Fruit fly (Drosophila melanogaster) whole organism, adult: ENCODE measurements around the gene CG16974.

Experiments
- CG11617 ChIP-seq: fragments of 200-800 bp; sonication (Bioruptor generic); optimal IDR thresholded peaks from 2 replicates; lab custom pipeline; 2017; ENCODE audit warnings: mild to moderate bottlenecking, missing biosample characterization, missing genetic modification reagents, missing genetic modification characterization
- CG14711 ChIP-seq: fragments of 200-800 bp; sonication (Bioruptor generic); optimal IDR thresholded peaks from 2 replicates; lab custom pipeline; 2018; ENCODE audit warnings: missing biosample characterization, mild to moderate bottlenecking, missing genetic modification characterization, moderate library complexity
- CG33017 ChIP-seq: fragments of 200-800 bp; sonication (Bioruptor generic); optimal IDR thresholded peaks from 2 replicates; lab custom pipeline; 2018; ENCODE audit warnings: missing biosample characterization, mild to moderate bottlenecking, missing genetic modification characterization, moderate library complexity
- CG7101 ChIP-seq: fragments of 200-800 bp; sonication (Bioruptor generic); optimal IDR thresholded peaks from 2 replicates; lab custom pipeline; 2018; ENCODE audit warnings: missing biosample characterization, mild to moderate bottlenecking, missing genetic modification characterization, moderate library complexity
- Hr96 ChIP-seq: fragments of 200-800 bp; sonication (Bioruptor generic); optimal IDR thresholded peaks from 2 replicates; lab custom pipeline; 2016; ENCODE audit warnings: missing biosample characterization, missing genetic modification characterization
- Mnt ChIP-seq: fragments of 200-800 bp; sonication (Bioruptor generic); optimal IDR thresholded peaks from 2 replicates; lab custom pipeline; 2016; ENCODE audit warnings: missing biosample characterization, mild to moderate bottlenecking, missing genetic modification characterization
- cic ChIP-seq: fragments of 200-800 bp; sonication (Bioruptor generic); optimal IDR thresholded peaks from 2 replicates; lab custom pipeline; 2017; ENCODE audit warnings: missing biosample characterization, mild to moderate bottlenecking, missing genetic modification characterization, moderate library complexity
- kay ChIP-seq: fragments of 200-800 bp; sonication (Bioruptor generic); peaks from one replicate; lab custom pipeline; 2016; ENCODE audit warnings: missing biosample characterization, missing genetic modification characterization, borderline replicate concordance
- tj ChIP-seq: fragments of 200-800 bp; sonication (Bioruptor generic); optimal IDR thresholded peaks from 3 replicates; lab custom pipeline; 2017; ENCODE audit warnings: missing biosample characterization, mild to moderate bottlenecking, missing genetic modification characterization, moderate library complexity

- TF ChIP-seq CG33017 (tag; lab: Kevin White, UChicago) (no peak), kay (GFP tag; lab: Kevin White, UChicago) (no peak), CG14711 (tag; lab: Kevin White, UChicago) (no peak), cic (no peak), Hr96 (no peak), Mnt (GFP tag; lab: Kevin White, UChicago) (no peak), CG11617 (GFP tag; lab: Kevin White, UChicago) (no peak), CG7101 (tag; lab: Kevin White, UChicago) (no peak), tj (GFP tag; lab: Kevin White, UChicago) (no peak)
Observed at dm6 chr2L:13146254-13146653, 45.5 kb downstream of the CG16974 start.
